Worm (Caenorhabditis elegans): Measurements from ENCODE around the gene C49F8.3.

DNA sequence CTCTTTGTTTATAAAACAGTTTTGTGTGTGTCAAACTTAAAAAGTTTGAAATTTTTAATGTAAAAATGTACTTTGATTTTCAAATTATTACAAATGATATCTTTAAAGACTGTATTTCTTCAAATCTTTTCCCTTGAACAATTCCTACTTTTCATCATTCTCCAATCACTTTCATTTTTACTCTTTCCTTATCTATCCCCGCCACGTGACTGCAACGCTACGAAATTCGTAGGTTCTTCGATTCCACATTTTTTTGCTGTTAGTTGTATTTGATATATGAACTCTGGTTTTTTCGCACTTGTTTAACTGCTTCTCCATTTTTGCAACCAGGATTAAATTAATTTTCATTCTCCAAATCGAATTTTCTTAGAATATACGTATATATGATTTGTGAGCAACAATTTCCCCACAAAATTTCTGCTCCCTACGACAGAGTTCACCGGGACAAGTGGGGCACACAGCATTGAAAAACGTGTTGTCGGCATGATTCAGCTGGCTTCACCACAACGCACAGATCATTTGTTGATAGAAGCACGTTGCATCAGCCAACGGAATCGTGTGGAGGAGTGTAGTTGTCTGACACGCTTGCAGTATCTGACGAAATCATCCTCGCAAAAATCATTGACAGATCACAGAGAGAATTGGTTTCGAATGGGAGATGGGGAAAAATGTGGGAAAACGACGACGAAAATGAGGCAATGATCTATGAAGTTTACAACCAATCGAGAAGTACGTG lies 32.5 kb downstream of the C49F8.3 start:
- TF ChIP-seq ttx-3 (tag; optimal IDR thresholded peaks at IDR 0.05) (no peak), pha-4 (tag; optimal IDR thresholded peaks at IDR 0.05) (no peak), nhr-11 (tag; optimal IDR thresholded peaks at IDR 0.05) (no peak), ceh-24 (tag; optimal IDR thresholded peaks at IDR 0.05) (no peak), eyg-1 (tag; optimal IDR thresholded peaks at IDR 0.05) (no peak), zip-5 (tag; optimal IDR thresholded peaks at IDR 0.05) (no peak), ets-4 (tag; optimal IDR thresholded peaks at IDR 0.05) (no peak), pqm-1 (tag; optimal IDR thresholded peaks at IDR 0.05) (no peak), sox-4 (tag; optimal IDR thresholded peaks at IDR 0.05) (no peak)
